Worm (Caenorhabditis elegans) whole organism, L2 larva: ENCODE data around the gene cpg-2.

ENCODE experiments used
- blmp-1 ChIP-seq: sonication (generic microtip); optimal IDR thresholded peaks from 2 replicates; lab custom pipeline; 2017; ENCODE audit warnings: missing genetic modification characterization, mild to moderate bottlenecking, missing compliant biosample characterization, antibody characterized with exemption, moderate library complexity; ENCODE audit not compliant: insufficient read depth
- egl-27 ChIP-seq: sonication (generic microtip); optimal IDR thresholded peaks from 3 replicates; lab custom pipeline; 2017; ENCODE audit warnings: missing biosample characterization, missing genetic modification reagents, missing genetic modification characterization
- fos-1 ChIP-seq: fragments of 150-350 bp; optimal IDR thresholded peaks from 2 replicates; lab custom pipeline; 2014; ENCODE audit warnings: missing biosample characterization, missing genetic modification characterization
- mab-5 ChIP-seq: fragments of 150-350 bp; optimal IDR thresholded peaks from 2 replicates; lab custom pipeline; 2014; ENCODE audit warnings: missing biosample characterization, missing genetic modification characterization
- nhr-11 ChIP-seq: fragments of 150-350 bp; optimal IDR thresholded peaks from 2 replicates; lab custom pipeline; 2014; ENCODE audit warnings: missing biosample characterization, missing genetic modification characterization
- nhr-77 ChIP-seq: fragments of 150-350 bp; optimal IDR thresholded peaks from 2 replicates; lab custom pipeline; 2014; ENCODE audit warnings: missing biosample characterization, missing genetic modification characterization
- snpc-4 ChIP-seq: fragments of 150-350 bp; optimal IDR thresholded peaks from 2 replicates; lab custom pipeline; 2014; ENCODE audit warnings: missing biosample characterization, missing genetic modification characterization
- unc-62 ChIP-seq: fragments of 150-350 bp; optimal IDR thresholded peaks from 2 replicates; lab custom pipeline; 2014; ENCODE audit warnings: missing biosample characterization, missing genetic modification reagents, missing genetic modification characterization

DNA sequence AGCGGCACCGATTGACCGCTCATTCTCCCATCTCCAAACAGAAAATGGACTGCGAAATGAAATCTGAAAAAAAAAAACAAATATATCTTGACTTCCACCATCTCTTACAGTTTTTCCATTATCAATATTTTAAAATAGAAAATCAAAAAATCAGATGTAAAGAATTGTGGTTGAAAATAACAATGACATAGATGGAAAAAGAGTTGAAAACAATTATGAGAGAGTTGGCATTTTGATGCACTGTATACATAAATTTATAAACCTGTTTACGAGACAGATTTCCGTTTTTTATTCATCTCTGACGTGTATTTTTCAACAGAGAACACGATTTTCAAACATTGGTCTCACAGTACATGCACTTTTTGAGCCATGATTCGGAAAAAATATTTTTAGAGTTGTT is 23.1 kb downstream of the cpg-2 start, which contains the start of gene ZK418.7:
- TF ChIP-seq snpc-4 (tag; lab: Kevin White, UChicago) (no peak), nhr-11 (no peak), nhr-77 (tag; lab: Kevin White, UChicago) (no peak), mab-5 (tag; lab: Kevin White, UChicago) (no peak), egl-27 (tag; lab: Kevin White, UChicago) (no peak), unc-62 (GFP tag; lab: Kevin White, UChicago) (no peak), blmp-1 (tag; lab: Kevin White, UChicago) (no peak), fos-1 (tag; lab: Kevin White, UChicago) (no peak)
